Worm (Caenorhabditis elegans): ENCODE data around the gene aat-4.

Gene aat-4

DNA sequence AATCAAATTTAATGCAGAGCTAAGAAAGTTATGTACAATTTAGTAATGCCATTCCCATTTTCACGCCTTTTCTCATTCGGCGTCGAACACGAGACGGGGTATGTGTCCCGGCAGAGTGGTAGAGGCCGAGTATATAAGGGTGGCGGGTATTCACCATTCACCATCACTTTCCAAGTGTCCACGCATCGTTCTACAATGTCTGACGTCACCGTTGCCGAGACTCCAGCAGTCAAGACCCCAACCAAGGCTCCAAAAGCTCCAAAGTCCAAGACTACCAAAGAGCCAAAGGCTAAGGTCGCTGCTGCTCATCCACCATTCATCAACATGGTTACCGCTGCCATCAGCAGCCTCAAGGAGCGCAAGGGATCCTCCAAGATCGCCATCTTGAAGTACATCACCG lies 18.6 kb upstream of the aat-4 start, which contains the start of gene hil-2 (continued):
- TF ChIP-seq blmp-1 (tag; optimal IDR thresholded peaks at IDR 0.05) (no peak), unc-98 (GFP tag; IDR thresholded peaks at IDR 0.05) (no peak), xbp-1 (tag; optimal IDR thresholded peaks at IDR 0.05) (no peak), nhr-12 (tag; optimal IDR thresholded peaks at IDR 0.05) (no peak), fkh-8 (tag; optimal IDR thresholded peaks at IDR 0.05) (no peak), pqm-1 (tag; optimal IDR thresholded peaks at IDR 0.05) (no peak), elt-2 (tag; optimal IDR thresholded peaks at IDR 0.05) (no peak), sup-37 (GFP tag; optimal IDR thresholded peaks at IDR 0.05) (no peak), snpc-4 (tag; optimal IDR thresholded peaks at IDR 0.05) (no peak), zag-1 (tag; optimal IDR thresholded peaks at IDR 0.05) (no peak), ceh-8 (GFP tag; optimal IDR thresholded peaks at IDR 0.05) (no peak), dsc-1 (tag; optimal IDR thresholded peaks at IDR 0.05) (no peak), nhr-28 (tag; optimal IDR thresholded peaks at IDR 0.05) (no peak), ces-1 (GFP tag; optimal IDR thresholded peaks at IDR 0.05) (no peak), ama-1 (optimal IDR thresholded peaks at IDR 0.05) (no peak), ceh-88 (GFP tag; IDR thresholded peaks at IDR 0.05) (no peak), unc-86 (tag; optimal IDR thresholded peaks at IDR 0.05) (peak; percentile 23), efl-1 (optimal IDR thresholded peaks at IDR 0.05) (peak in 1 of 2 experiments; percentile 23), efl-1 (GFP tag; optimal IDR thresholded peaks at IDR 0.05 in 1 of 2) (no peak), nhr-90 (tag; optimal IDR thresholded peaks at IDR 0.05; ENCODE audit: poor library complexity) (no peak), ceh-63 (GFP tag; optimal IDR thresholded peaks at IDR 0.05) (no peak), egl-13 (tag; optimal IDR thresholded peaks at IDR 0.05) (no peak), C34B4.2 (tag; optimal IDR thresholded peaks at IDR 0.05) (no peak), lsy-2 (tag; optimal IDR thresholded peaks at IDR 0.05) (no peak), C04F5.9 (tag; optimal IDR thresholded peaks at IDR 0.05) (no peak), hpl-2 (GFP tag; optimal IDR thresholded peaks at IDR 0.05) (no peak), swsn-7 (tag; optimal IDR thresholded peaks at IDR 0.05) (peak; percentile 40), lin-35 (GFP tag; optimal IDR thresholded peaks at IDR 0.05) (no peak), ceh-90 (tag; optimal IDR thresholded peaks at IDR 0.05) (no peak), skn-1 (tag; optimal IDR thresholded peaks at IDR 0.05) (no peak), lin-39 (tag; optimal IDR thresholded peaks at IDR 0.05) (no peak), mep-1 (tag; optimal IDR thresholded peaks at IDR 0.05) (no peak), nhr-71 (tag; optimal IDR thresholded peaks at IDR 0.05) (peak; percentile 17), unc-62 (GFP tag; optimal IDR thresholded peaks at IDR 0.05) (no peak), unc-30 (tag; optimal IDR thresholded peaks at IDR 0.05) (no peak), nhr-76 (tag; optimal IDR thresholded peaks at IDR 0.05) (no peak), mef-2 (tag; optimal IDR thresholded peaks at IDR 0.05) (no peak)

DNA sequence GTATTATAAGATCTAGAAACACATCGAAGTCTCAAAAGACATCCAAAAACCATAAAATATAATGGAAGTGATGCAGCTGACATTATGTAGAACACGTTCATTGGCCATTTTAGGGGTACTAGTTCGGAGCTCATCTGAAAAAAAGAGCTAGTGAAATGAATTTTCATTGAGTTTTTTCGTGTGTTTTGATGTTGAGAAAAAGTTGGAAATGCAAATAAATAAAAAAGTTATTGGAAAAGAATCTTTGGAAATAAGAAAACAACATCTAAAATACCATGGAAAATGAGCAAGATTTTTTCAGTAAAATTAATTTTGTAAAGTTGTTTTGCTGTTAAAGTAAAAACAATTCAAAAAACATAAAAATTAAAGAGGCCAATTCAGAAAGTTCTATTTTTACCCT lies 15.2 kb upstream of the aat-4 start, which contains the start of gene srv-24:
TSS of gene srv-24 (minus strand) at position 101 of the 400 bp plus-strand sequence.
- no peak for TF ChIP-seq nhr-237 (tag; optimal IDR thresholded peaks at IDR 0.05)
- no peak for TF ChIP-seq nhr-12 (tag; optimal IDR thresholded peaks at IDR 0.05)
- TF ChIP-seq ceh-90 (tag; optimal IDR thresholded peaks at IDR 0.05) = no peak
- TF ChIP-seq mdl-1 (tag; optimal IDR thresholded peaks at IDR 0.05) = no peak
- no peak for TF ChIP-seq C16A3.4 (tag; optimal IDR thresholded peaks at IDR 0.05)
- TF ChIP-seq unc-130 (tag; optimal IDR thresholded peaks at IDR 0.05) = no peak
- TF ChIP-seq nhr-84 (tag; optimal IDR thresholded peaks at IDR 0.05) = no peak
- no peak for TF ChIP-seq pag-3 (tag; optimal IDR thresholded peaks at IDR 0.05; ENCODE audit: borderline replicate concordance, insufficient read depth)
- no peak for TF ChIP-seq zip-4 (GFP tag; optimal IDR thresholded peaks at IDR 0.05)
- no peak for TF ChIP-seq ztf-4 (tag; optimal IDR thresholded peaks at IDR 0.05)
- no peak for TF ChIP-seq nhr-76 (tag; optimal IDR thresholded peaks at IDR 0.05)
- no peak for TF ChIP-seq F16B12.6 (tag; optimal IDR thresholded peaks at IDR 0.05)
- no peak for TF ChIP-seq efl-1 (optimal IDR thresholded peaks at IDR 0.05)
- no peak for TF ChIP-seq efl-1 (GFP tag; optimal IDR thresholded peaks at IDR 0.05 in 1 of 2)

Data from whole organism, L1 larva.